Fruit fly (Drosophila melanogaster): ENCODE results near the gene Fas1.

dm6 chr3R:16615009-16615408 is 10.0 kb upstream of the Fas1 start, which contains the start of gene CG17562:
- TF ChIP-seq CG12768 (GFP tag; optimal IDR thresholded peaks at IDR 0.05) (no peak), CG7101 (tag; optimal IDR thresholded peaks at IDR 0.05) (no peak), kay (GFP tag; ENCODE audit: borderline replicate concordance) (no peak)
